Fruit fly (Drosophila melanogaster): ENCODE data around the gene Nufip.

Gene Nufip

DNA sequence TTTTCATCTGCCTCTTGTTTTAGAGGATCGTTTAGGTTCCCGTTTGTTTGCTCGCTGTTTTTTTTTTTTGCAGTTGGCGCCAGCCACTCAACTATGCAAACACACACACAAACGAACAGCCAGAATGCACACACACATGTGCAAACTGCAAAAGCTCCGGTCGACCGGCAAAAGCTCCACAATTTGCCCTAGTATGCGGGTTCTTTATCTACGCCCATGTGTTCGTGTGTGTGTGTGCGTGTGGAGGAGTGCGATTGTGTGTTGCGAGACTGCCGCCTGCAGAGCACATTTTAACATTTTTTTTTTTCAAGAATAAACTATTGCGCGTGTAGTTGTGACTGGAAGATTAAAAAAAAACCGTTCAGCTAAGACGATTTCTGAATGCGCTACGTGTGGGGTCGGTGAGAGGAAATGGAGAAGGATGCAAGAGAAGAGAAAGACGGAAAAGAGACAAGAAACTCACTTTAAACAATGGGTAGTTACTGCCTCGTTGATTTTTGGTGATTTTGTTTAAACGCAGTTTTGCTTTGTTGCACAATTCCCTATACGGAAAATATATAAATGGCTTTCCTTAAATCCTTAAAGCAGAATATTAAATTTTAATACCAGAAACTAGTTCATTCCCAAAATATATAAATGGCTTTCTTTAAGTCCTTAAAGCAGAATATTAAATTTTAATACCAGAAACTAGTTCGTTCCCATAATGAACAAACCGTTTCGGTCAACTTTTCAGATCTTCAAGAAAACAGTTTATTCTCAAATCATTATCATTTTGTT, 43.3 kb upstream of the Nufip start (continued):
- TF ChIP-seq CG6791 (GFP tag; IDR thresholded peaks at IDR 0.05; ENCODE audit: partially characterized antibody): no peak
- no peak for TF ChIP-seq org-1 (GFP tag; optimal IDR thresholded peaks at IDR 0.05)
- no peak for TF ChIP-seq CG8765 (GFP tag; IDR thresholded peaks at IDR 0.05)
- no peak for TF ChIP-seq NC2α (GFP tag; optimal IDR thresholded peaks at IDR 0.05)
- TF ChIP-seq fd64A (GFP tag; optimal IDR thresholded peaks at IDR 0.05): no peak
- no peak for TF ChIP-seq dmrt11E (tag; optimal IDR thresholded peaks at IDR 0.05)
- TF ChIP-seq sqz (GFP tag; optimal IDR thresholded peaks at IDR 0.05): peak; percentile 93
- TF ChIP-seq CG14050 (GFP tag; IDR thresholded peaks at IDR 0.05): 0 out of 3 replicates have a peak, but pooled peaks have one; percentile 43
- no peak for TF ChIP-seq ash1 (GFP tag; optimal IDR thresholded peaks at IDR 0.05)
- no peak for TF ChIP-seq CG17802 (tag; optimal IDR thresholded peaks at IDR 0.05)
- TF ChIP-seq nau (GFP tag; optimal IDR thresholded peaks at IDR 0.05): no peak
- TF ChIP-seq Spps (tag; optimal IDR thresholded peaks at IDR 0.05): no peak
- peak; percentile 39; the same call in 1 of the 2 replicates for TF ChIP-seq CG10366 (GFP tag; IDR thresholded peaks at IDR 0.05)
- no peak for TF ChIP-seq eve (GFP tag; optimal IDR thresholded peaks at IDR 0.05)
- no peak for TF ChIP-seq h (optimal IDR thresholded peaks at IDR 0.05)
- no peak for TF ChIP-seq vnd (GFP tag; IDR thresholded peaks at IDR 0.05; ENCODE audit: partially characterized antibody)
- TF ChIP-seq hkb (optimal IDR thresholded peaks at IDR 0.05): no peak
- TF ChIP-seq hkb (GFP tag; IDR thresholded peaks at IDR 0.05): no peak
- no peak for TF ChIP-seq CG17829 (tag; optimal IDR thresholded peaks at IDR 0.05)
- TF ChIP-seq sens (GFP tag): peak; percentile 80
- peak; percentile 29 for TF ChIP-seq Dek (tag; optimal IDR thresholded peaks at IDR 0.05)
- peak; percentile 31 for TF ChIP-seq CG7987 (GFP tag; optimal IDR thresholded peaks at IDR 0.05)
- TF ChIP-seq Stat92E (GFP tag; optimal IDR thresholded peaks at IDR 0.05): peak in 1 of 3 experiments; percentile 43
- no peak for TF ChIP-seq twi (tag; optimal IDR thresholded peaks at IDR 0.05)
- no peak for TF ChIP-seq CG7271 (tag; optimal IDR thresholded peaks at IDR 0.05)
- TF ChIP-seq Kr (GFP tag; optimal IDR thresholded peaks at IDR 0.05): no peak
- TF ChIP-seq ara (GFP tag; IDR thresholded peaks at IDR 0.05): no peak
- peak; percentile 48; the same call in 1 of the 2 replicates for TF ChIP-seq Nf-YA (GFP tag; IDR thresholded peaks at IDR 0.05)
- no peak for TF ChIP-seq en (GFP tag; optimal IDR thresholded peaks at IDR 0.05)
- TF ChIP-seq CG12299 (tag; optimal IDR thresholded peaks at IDR 0.05): no peak
- 0 out of 2 replicates have a peak, but pooled peaks have one; percentile 7 for TF ChIP-seq E2f2 (GFP tag; IDR thresholded peaks at IDR 0.05)
- peak; percentile 21 for TF ChIP-seq Nf-YC (tag; optimal IDR thresholded peaks at IDR 0.05)
- no peak for TF ChIP-seq klu (GFP tag; IDR thresholded peaks at IDR 0.05)
- no peak for TF ChIP-seq so (GFP tag; IDR thresholded peaks at IDR 0.05)
- peak; percentile 4 for TF ChIP-seq CG4424 (GFP tag; optimal IDR thresholded peaks at IDR 0.05)
- TF ChIP-seq ato (GFP tag; IDR thresholded peaks at IDR 0.05; ENCODE audit: partially characterized antibody): no peak
- no peak for TF ChIP-seq CG15696 (tag; optimal IDR thresholded peaks at IDR 0.05)
- TF ChIP-seq CG15601 (tag; optimal IDR thresholded peaks at IDR 0.05): no peak
- TF ChIP-seq CG3847 (GFP tag; IDR thresholded peaks at IDR 0.05): peak; percentile 26; the same call in 1 of the 2 replicates
- peak; percentile 26; the same call in 1 of the 2 replicates for TF ChIP-seq vvl (GFP tag; IDR thresholded peaks at IDR 0.05)
- no peak for TF ChIP-seq CG30431 (GFP tag; optimal IDR thresholded peaks at IDR 0.05)
- TF ChIP-seq CG13424 (tag; optimal IDR thresholded peaks at IDR 0.05): peak; percentile 29
- TF ChIP-seq stwl (tag; optimal IDR thresholded peaks at IDR 0.05): no peak
- TF ChIP-seq CG10543 (GFP tag; optimal IDR thresholded peaks at IDR 0.05): peak; percentile 12
- no peak for TF ChIP-seq slp2 (GFP tag; optimal IDR thresholded peaks at IDR 0.05)
- TF ChIP-seq D19A (tag; optimal IDR thresholded peaks at IDR 0.05): peak; percentile 31
- TF ChIP-seq Lim3 (GFP tag; IDR thresholded peaks at IDR 0.05): no peak
- TF ChIP-seq trh (GFP tag; optimal IDR thresholded peaks at IDR 0.05): no peak
- TF ChIP-seq grau (tag; optimal IDR thresholded peaks at IDR 0.05): peak; percentile 40
- TF ChIP-seq ap (GFP tag; IDR thresholded peaks at IDR 0.05): no peak

All from whole organism, embryonic.